Worm (Caenorhabditis elegans): ENCODE measurements around the gene nhr-231.

ce11 chrV:18810705-18811104 lies 19.9 kb downstream of the nhr-231 start, which contains the start of gene C54E10.3:
- no peak for TF ChIP-seq sdz-12 (GFP tag; optimal IDR thresholded peaks at IDR 0.05)
- TF ChIP-seq mdl-1 (tag; optimal IDR thresholded peaks at IDR 0.05): no peak
- no peak for TF ChIP-seq set-16 (GFP tag; IDR thresholded peaks at IDR 0.05)
- no peak for TF ChIP-seq lin-15B (tag; optimal IDR thresholded peaks at IDR 0.05)

Measured in whole organism, L4 larva.